Fruit fly (Drosophila melanogaster) whole organism, embryonic: ENCODE measurements around the gene CG17343.

Source experiments
- Adf1 ChIP-seq: fragments of 200-800 bp; sonication (Bioruptor generic); IDR thresholded peaks from 2 replicates; pipeline ENCODE4 v1.3.6; 2022; ENCODE audit warnings: missing biosample characterization, missing genetic modification characterization
- B-H2 ChIP-seq: fragments of 200-800 bp; sonication (Bioruptor generic); optimal IDR thresholded peaks from 2 replicates; lab custom pipeline; 2018; ENCODE audit warnings: missing biosample characterization, mild to moderate bottlenecking, missing genetic modification characterization
- Bdp1 ChIP-seq: fragments of 200-800 bp; sonication (Bioruptor generic); optimal IDR thresholded peaks from 3 replicates; lab custom pipeline; 2016; ENCODE audit warnings: missing biosample characterization, missing genetic modification characterization
- CG10209 ChIP-seq: fragments of 200-800 bp; sonication (Bioruptor generic); optimal IDR thresholded peaks from 3 replicates; lab custom pipeline; 2017; ENCODE audit warnings: missing biosample characterization, mild to moderate bottlenecking, missing genetic modification characterization, missing genetic modification reagents
- CG10979 ChIP-seq: fragments of 200-800 bp; sonication (Bioruptor generic); optimal IDR thresholded peaks from 2 replicates; lab custom pipeline; 2018; ENCODE audit warnings: missing biosample characterization, mild to moderate bottlenecking, missing genetic modification characterization, moderate library complexity
- CG11696 ChIP-seq: fragments of 200-800 bp; sonication (Bioruptor generic); IDR thresholded peaks from 2 replicates; pipeline ENCODE4 v1.3.6; 2022; ENCODE audit warnings: missing biosample characterization, missing genetic modification characterization
- CG12155 ChIP-seq: fragments of 200-800 bp; sonication (Bioruptor generic); optimal IDR thresholded peaks from 3 replicates; lab custom pipeline; 2016; ENCODE audit warnings: missing biosample characterization, missing genetic modification characterization
- CG12236 ChIP-seq: fragments of 200-800 bp; sonication (Bioruptor generic); optimal IDR thresholded peaks from 2 replicates; lab custom pipeline; 2016; ENCODE audit warnings: missing biosample characterization, missing genetic modification characterization
- CG12299 ChIP-seq: fragments of 200-800 bp; sonication (Bioruptor generic); optimal IDR thresholded peaks from 2 replicates; lab custom pipeline; 2018; ENCODE audit warnings: missing biosample characterization, mild to moderate bottlenecking, missing genetic modification characterization
- CG12769 ChIP-seq: fragments of 200-800 bp; sonication (Bioruptor generic); optimal IDR thresholded peaks from 2 replicates; lab custom pipeline; 2019; ENCODE audit warnings: missing biosample characterization, mild to moderate bottlenecking, missing genetic modification characterization, moderate library complexity
- CG13296 ChIP-seq: fragments of 200-800 bp; sonication (Bioruptor generic); optimal IDR thresholded peaks from 3 replicates; lab custom pipeline; 2018; ENCODE audit warnings: missing biosample characterization, mild to moderate bottlenecking, missing genetic modification characterization
- CG13775 ChIP-seq: fragments of 200-800 bp; sonication (Bioruptor generic); optimal IDR thresholded peaks from 3 replicates; lab custom pipeline; 2017; ENCODE audit warnings: missing biosample characterization, mild to moderate bottlenecking, missing genetic modification characterization
- CG15011 ChIP-seq: fragments of 200-800 bp; sonication (Bioruptor generic); optimal IDR thresholded peaks from 3 replicates; lab custom pipeline; 2018; ENCODE audit warnings: missing biosample characterization, mild to moderate bottlenecking, missing genetic modification characterization
- CG16863 ChIP-seq: fragments of 200-800 bp; sonication (Bioruptor generic); optimal IDR thresholded peaks from 3 replicates; lab custom pipeline; 2016; ENCODE audit warnings: missing biosample characterization, missing genetic modification characterization
- CG18011 ChIP-seq: fragments of 200-800 bp; sonication (Bioruptor generic); optimal IDR thresholded peaks from 2 replicates; lab custom pipeline; 2017; ENCODE audit warnings: missing biosample characterization, missing genetic modification characterization, mild to moderate bottlenecking, moderate library complexity, missing genotype
- CG18599 ChIP-seq: fragments of 200-800 bp; sonication (Bioruptor generic); optimal IDR thresholded peaks from 3 replicates; lab custom pipeline; 2017; ENCODE audit warnings: missing biosample characterization, missing genetic modification characterization, mild to moderate bottlenecking, moderate library complexity, missing genetic modification reagents
- CG3065 ChIP-seq: fragments of 200-800 bp; sonication (Bioruptor generic); optimal IDR thresholded peaks from 2 replicates; lab custom pipeline; 2016; ENCODE audit warnings: missing biosample characterization, missing genetic modification characterization
- CG4424 ChIP-seq: fragments of 200-800 bp; sonication (Bioruptor generic); optimal IDR thresholded peaks from 3 replicates; lab custom pipeline; 2016; ENCODE audit warnings: missing biosample characterization, missing genetic modification characterization
- CG4707 ChIP-seq: fragments of 200-800 bp; sonication (Bioruptor generic); optimal IDR thresholded peaks from 2 replicates; lab custom pipeline; 2018; ENCODE audit warnings: missing biosample characterization, mild to moderate bottlenecking, missing genetic modification characterization, moderate library complexity
- CG6854 ChIP-seq: fragments of 200-800 bp; sonication (Bioruptor generic); optimal IDR thresholded peaks from 3 replicates; lab custom pipeline; 2017; ENCODE audit warnings: missing biosample characterization, mild to moderate bottlenecking, missing genetic modification characterization
- CG9727 ChIP-seq: fragments of 200-800 bp; sonication (Bioruptor generic); optimal IDR thresholded peaks from 3 replicates; lab custom pipeline; 2017; ENCODE audit warnings: missing biosample characterization, mild to moderate bottlenecking, missing genetic modification characterization
- Dad ChIP-seq: fragments of 200-800 bp; sonication (Bioruptor generic); optimal IDR thresholded peaks from 3 replicates; lab custom pipeline; 2016; ENCODE audit warnings: missing biosample characterization, missing genetic modification characterization
- Fer2 ChIP-seq: fragments of 200-800 bp; sonication (Bioruptor generic); optimal IDR thresholded peaks from 2 replicates; lab custom pipeline; 2018; ENCODE audit warnings: missing biosample characterization, mild to moderate bottlenecking, missing genetic modification characterization, moderate library complexity
- Fer3 ChIP-seq: fragments of 200-800 bp; sonication (Bioruptor generic); optimal IDR thresholded peaks from 2 replicates; lab custom pipeline; 2018; ENCODE audit warnings: missing biosample characterization, mild to moderate bottlenecking, missing genetic modification characterization, moderate library complexity
- GATAe ChIP-seq: fragments of 200-800 bp; sonication (Bioruptor generic); conservative IDR thresholded peaks from 2 replicates; pipeline ENCODE4 v1.3.6; 2022; ENCODE audit warnings: missing biosample characterization, missing genetic modification characterization
- Hr78 ChIP-seq, 2 experiments: fragments of 200-800 bp in 1 of 2; fragments of >200 bp in 1 of 2; sonication (Bioruptor generic) in 1 of 2; optimal IDR thresholded peaks; 2 replicates each; lab custom pipeline; 2017 to 2019; ENCODE audit warnings: missing biosample characterization in 2 of 2, missing genetic modification characterization in 2 of 2, mild to moderate bottlenecking in 1 of 2, moderate library complexity in 1 of 2
- Hsf ChIP-seq: fragments of 200-800 bp; sonication (Bioruptor generic); optimal IDR thresholded peaks from 3 replicates; lab custom pipeline; 2016; ENCODE audit warnings: missing biosample characterization, missing genetic modification characterization
- Lim3 ChIP-seq: fragments of 200-800 bp; sonication (Bioruptor generic); IDR thresholded peaks from 2 replicates; pipeline ENCODE4 v1.3.6; 2022; ENCODE audit warnings: missing biosample characterization, missing genetic modification characterization
- Med ChIP-seq: fragments of 200-800 bp; sonication (Bioruptor generic); peaks from one replicate; lab custom pipeline; 2016; ENCODE audit warnings: missing biosample characterization, missing genetic modification characterization, mild to moderate bottlenecking, inconsistent platforms, moderate library complexity
- Nf-YC ChIP-seq: fragments of 200-800 bp; optimal IDR thresholded peaks from 3 replicates; lab custom pipeline; 2019; ENCODE audit warnings: missing biosample characterization, mild to moderate bottlenecking, missing genetic modification characterization, moderate library complexity
- ase ChIP-seq: fragments of 200-800 bp; sonication (Bioruptor generic); IDR thresholded peaks from 3 replicates; pipeline ENCODE4 v1.3.6; 2022; ENCODE audit warnings: missing biosample characterization, missing genetic modification characterization
- bab2 ChIP-seq: fragments of 200-800 bp; sonication (Bioruptor generic); optimal IDR thresholded peaks from 2 replicates; lab custom pipeline; 2016; ENCODE audit warnings: missing biosample characterization, missing genetic modification characterization
- bbx ChIP-seq: fragments of 200-800 bp; sonication (Bioruptor generic); IDR thresholded peaks from 2 replicates; pipeline ENCODE4 v1.3.6; 2022; ENCODE audit warnings: missing biosample characterization, missing genetic modification characterization; ENCODE audit not compliant: partially characterized antibody
- btn ChIP-seq: fragments of 200-800 bp; sonication (Bioruptor generic); optimal IDR thresholded peaks from 2 replicates; lab custom pipeline; 2016; ENCODE audit warnings: missing biosample characterization, missing genetic modification characterization
- dm ChIP-seq: fragments of 200-800 bp; sonication (Bioruptor generic); optimal IDR thresholded peaks from 3 replicates; lab custom pipeline; 2016; ENCODE audit warnings: missing biosample characterization, missing genetic modification characterization
- dmrt11E ChIP-seq: fragments of 200-800 bp; sonication (Bioruptor generic); optimal IDR thresholded peaks from 3 replicates; lab custom pipeline; 2018; ENCODE audit warnings: missing biosample characterization, mild to moderate bottlenecking, missing genetic modification characterization, moderate library complexity
- dysf ChIP-seq: fragments of 200-800 bp; sonication (Bioruptor generic); IDR thresholded peaks from 3 replicates; pipeline ENCODE4 v1.3.6; 2022; ENCODE audit warnings: missing biosample characterization, missing genetic modification characterization
- exex ChIP-seq: fragments of 200-800 bp; sonication (Bioruptor generic); optimal IDR thresholded peaks from 4 replicates; lab custom pipeline; 2018; ENCODE audit warnings: missing biosample characterization, mild to moderate bottlenecking, missing genetic modification characterization, moderate library complexity
- inv ChIP-seq: fragments of 200-800 bp; sonication (Bioruptor generic); IDR thresholded peaks from 2 replicates; pipeline ENCODE4 v1.3.6; 2022; ENCODE audit warnings: missing biosample characterization, missing genetic modification characterization; ENCODE audit not compliant: partially characterized antibody
- lbe ChIP-seq: fragments of 200-800 bp; sonication (Bioruptor generic); optimal IDR thresholded peaks from 2 replicates; lab custom pipeline; 2016; ENCODE audit warnings: missing biosample characterization, mild to moderate bottlenecking, missing genetic modification characterization
- odd ChIP-seq: fragments of 200-800 bp; sonication (Bioruptor generic); optimal IDR thresholded peaks from 2 replicates; lab custom pipeline; 2017; ENCODE audit warnings: missing biosample characterization, mild to moderate bottlenecking, missing genetic modification characterization
- pan ChIP-seq, 4 experiments: fragments of >200 bp in 3 of 4; fragments of 200-800 bp in 1 of 4; sonication (Bioruptor generic) in 1 of 4; optimal IDR thresholded peaks in 3 of 4; IDR thresholded peaks in 1 of 4; 2 replicates each; pipeline versions ENCODE4 v1.3.6 to Lab custom; 2017 to 2022; ENCODE audit warnings: missing biosample characterization in 2 of 4, missing genetic modification characterization in 2 of 4, mixed read lengths in 1 of 4
- ranshi ChIP-seq: fragments of 200-800 bp; sonication (Bioruptor generic); IDR thresholded peaks from 2 replicates; pipeline ENCODE4 v1.3.6; 2022; ENCODE audit warnings: missing biosample characterization, missing genetic modification characterization
- slou ChIP-seq: fragments of 200-800 bp; sonication (Bioruptor generic); optimal IDR thresholded peaks from 3 replicates; lab custom pipeline; 2016; ENCODE audit warnings: missing biosample characterization, missing genetic modification characterization
- stwl ChIP-seq: fragments of 200-800 bp; sonication (Bioruptor generic); optimal IDR thresholded peaks from 3 replicates; lab custom pipeline; 2018; ENCODE audit warnings: missing biosample characterization, mild to moderate bottlenecking, missing genetic modification characterization, moderate library complexity
- tgo ChIP-seq: fragments of 200-800 bp; sonication (Bioruptor generic); IDR thresholded peaks from 3 replicates; pipeline ENCODE4 v1.3.6; 2022; ENCODE audit warnings: missing biosample characterization, missing genetic modification characterization
- toy ChIP-seq: fragments of 200-800 bp; sonication (Bioruptor generic); IDR thresholded peaks from 2 replicates; pipeline ENCODE4 v1.3.6; 2022; ENCODE audit warnings: missing biosample characterization, missing genetic modification characterization
- twi ChIP-seq: fragments of 200-800 bp; optimal IDR thresholded peaks from 2 replicates; lab custom pipeline; 2019; ENCODE audit warnings: missing biosample characterization, mild to moderate bottlenecking, missing genetic modification characterization, moderate library complexity
- vnd ChIP-seq: fragments of 200-800 bp; sonication (Bioruptor generic); IDR thresholded peaks from 3 replicates; pipeline ENCODE4 v1.3.6; 2022; ENCODE audit warnings: missing biosample characterization, missing genetic modification characterization; ENCODE audit not compliant: partially characterized antibody

Gene CG17343

dm6 chr2L:19045111-19045560, 19.6 kb upstream of the CG17343 start, which contains the start of the genes Ttc19 and Acn (continued):
- TF ChIP-seq bbx (GFP tag; lab: Robert Waterston, UW) (peak; percentile 96), CG12236 (GFP tag; lab: Kevin White, UChicago) (peak; percentile 86), CG10979 (tag; lab: Kevin White, UChicago) (peak; percentile 77), Adf1 (peak; percentile 70), toy (GFP tag; lab: Robert Waterston, UW) (no peak), twi (tag; lab: Kevin White, UChicago) (peak; percentile 60), Nf-YC (tag; lab: Kevin White, UChicago) (peak; percentile 71), Bdp1 (GFP tag; lab: Kevin White, UChicago) (peak; percentile 78), CG15011 (GFP tag; lab: Kevin White, UChicago) (no peak), B-H2 (GFP tag; lab: Kevin White, UChicago) (peak; percentile 87), CG6854 (GFP tag; lab: Kevin White, UChicago) (peak; percentile 33), dm (GFP tag; lab: Kevin White, UChicago) (peak; percentile 80), CG16863 (peak; percentile 89), exex (tag; lab: Kevin White, UChicago) (no peak), slou (peak; percentile 69), stwl (tag; lab: Kevin White, UChicago) (peak; percentile 82), CG11696 (peak; percentile 44; the same call in 1 of the 2 replicates), Dad (GFP tag; lab: Kevin White, UChicago) (peak; percentile 92), inv (GFP tag; lab: Robert Waterston, UW) (peak; percentile 93), Hsf (GFP tag; lab: Kevin White, UChicago) (peak; percentile 91), Fer3 (peak; percentile 80), Med (GFP tag; lab: Kevin White, UChicago) (peak; percentile 97), CG12769 (tag; lab: Kevin White, UChicago) (no peak), CG18011 (peak; percentile 63), btn (peak; percentile 56), tgo (GFP tag; lab: Robert Waterston, UW) (peak; percentile 86), ranshi (GFP tag; lab: Robert Waterston, UW) (peak; percentile 68), Lim3 (GFP tag; lab: Robert Waterston, UW) (peak; percentile 46; the same call in 1 of the 2 replicates), Fer2 (tag; lab: Kevin White, UChicago) (peak; percentile 71), lbe (GFP tag; lab: Kevin White, UChicago) (peak; percentile 70), Hr78 (GFP tag; optimal IDR thresholded peaks at IDR 0.05; lab: Kevin White, UChicago) (no peak), pan (optimal IDR thresholded peaks at IDR 0.05; lab: Kevin White, UChicago) (no peak), pan (GFP tag; optimal IDR thresholded peaks at IDR 0.05 in 1 of 2, IDR thresholded peaks at IDR 0.05 in 1 of 2) (peak in 1 of 2 experiments; percentile 87), ase (GFP tag; lab: Robert Waterston, UW) (peak; percentile 67; the same call in 2 of the 3 replicates), CG3065 (GFP tag; lab: Kevin White, UChicago) (peak; percentile 54), bab2 (peak; percentile 90), vnd (peak; percentile 96), CG9727 (peak; percentile 86), odd (GFP tag; lab: Kevin White, UChicago) (no peak), CG4424 (peak; percentile 87), dysf (GFP tag; lab: Robert Waterston, UW) (peak; percentile 77), CG12299 (tag; lab: Kevin White, UChicago) (peak; percentile 51), dmrt11E (tag; lab: Kevin White, UChicago) (peak; percentile 74), CG10209 (GFP tag; lab: Kevin White, UChicago) (peak; percentile 69), CG18599 (GFP tag; lab: Kevin White, UChicago) (peak; percentile 81), CG4707 (peak; percentile 25), GATAe (GFP tag; lab: Robert Waterston, UW) (peak; percentile 42; the same call in 1 of the 2 replicates), CG13775 (GFP tag; lab: Kevin White, UChicago) (peak; percentile 91), CG12155 (peak; percentile 77), CG13296 (GFP tag; lab: Kevin White, UChicago) (peak; percentile 75)
